Worm (Caenorhabditis elegans): Measurements from ENCODE around the gene Y111B2A.12.

The Y111B2A.12 gene

ce11 chrIII:12638592-12638991 is 29.5 kb downstream of the Y111B2A.12 start:
- TF ChIP-seq fos-1 (tag; optimal IDR thresholded peaks at IDR 0.05): no peak
- TF ChIP-seq mdl-1 (tag; optimal IDR thresholded peaks at IDR 0.05): no peak
- no peak for TF ChIP-seq snpc-4 (tag; optimal IDR thresholded peaks at IDR 0.05)
- no peak for TF ChIP-seq nhr-10 (tag; optimal IDR thresholded peaks at IDR 0.05)
- TF ChIP-seq nhr-23 (tag; optimal IDR thresholded peaks at IDR 0.05): no peak
- TF ChIP-seq ztf-4 (tag; optimal IDR thresholded peaks at IDR 0.05): no peak
- TF ChIP-seq unc-62 (GFP tag; optimal IDR thresholded peaks at IDR 0.05): no peak
- no peak for TF ChIP-seq sem-4 (tag; optimal IDR thresholded peaks at IDR 0.05)
- TF ChIP-seq ztf-11 (tag; optimal IDR thresholded peaks at IDR 0.05): no peak
- TF ChIP-seq zag-1 (tag; optimal IDR thresholded peaks at IDR 0.05): no peak
- TF ChIP-seq alr-1 (tag; optimal IDR thresholded peaks at IDR 0.05): no peak
- TF ChIP-seq lin-13 (GFP tag; optimal IDR thresholded peaks at IDR 0.05): no peak
- TF ChIP-seq nhr-25 (tag; optimal IDR thresholded peaks at IDR 0.05): no peak
- no peak for TF ChIP-seq peb-1 (tag; optimal IDR thresholded peaks at IDR 0.05)

ce11 chrIII:12639214-12639613 is 30.1 kb downstream of the Y111B2A.12 start:
- TF ChIP-seq ceh-16 (tag; optimal IDR thresholded peaks at IDR 0.05) (no peak), nhr-11 (tag; optimal IDR thresholded peaks at IDR 0.05) (no peak), elt-1 (tag; optimal IDR thresholded peaks at IDR 0.05) (no peak), lin-13 (GFP tag; optimal IDR thresholded peaks at IDR 0.05) (no peak), lin-11 (tag; optimal IDR thresholded peaks at IDR 0.05) (no peak), nhr-237 (tag; optimal IDR thresholded peaks at IDR 0.05) (no peak), ceh-82 (tag; optimal IDR thresholded peaks at IDR 0.05) (no peak), ama-1 (optimal IDR thresholded peaks at IDR 0.05) (no peak), unc-39 (tag; optimal IDR thresholded peaks at IDR 0.05) (no peak), skn-1 (tag; optimal IDR thresholded peaks at IDR 0.05) (no peak), elt-3 (tag; optimal IDR thresholded peaks at IDR 0.05) (no peak), alr-1 (tag; optimal IDR thresholded peaks at IDR 0.05) (no peak), F13H6.1 (tag; optimal IDR thresholded peaks at IDR 0.05) (no peak), unc-62 (GFP tag; optimal IDR thresholded peaks at IDR 0.05) (no peak), nhr-25 (tag; optimal IDR thresholded peaks at IDR 0.05) (no peak), fos-1 (tag; optimal IDR thresholded peaks at IDR 0.05) (no peak), peb-1 (tag; optimal IDR thresholded peaks at IDR 0.05) (no peak), lsy-2 (tag; optimal IDR thresholded peaks at IDR 0.05) (no peak), crh-2 (tag; optimal IDR thresholded peaks at IDR 0.05) (no peak), egl-27 (tag; optimal IDR thresholded peaks at IDR 0.05) (no peak)

- TF ChIP-seq ceh-82 (tag; optimal IDR thresholded peaks at IDR 0.05): no peak
- TF ChIP-seq blmp-1 (tag; optimal IDR thresholded peaks at IDR 0.05; ENCODE audit: insufficient read depth): no peak
- no peak for TF ChIP-seq nhr-25 (tag; optimal IDR thresholded peaks at IDR 0.05)
- no peak for TF ChIP-seq F13H6.1 (tag; optimal IDR thresholded peaks at IDR 0.05)
- TF ChIP-seq nhr-21 (tag; optimal IDR thresholded peaks at IDR 0.05): no peak
- TF ChIP-seq egl-27 (tag; optimal IDR thresholded peaks at IDR 0.05): no peak
- no peak for TF ChIP-seq unc-39 (tag; optimal IDR thresholded peaks at IDR 0.05)
- TF ChIP-seq skn-1 (tag; optimal IDR thresholded peaks at IDR 0.05): no peak
- TF ChIP-seq mbf-1 (tag; optimal IDR thresholded peaks at IDR 0.05): no peak
- TF ChIP-seq elt-1 (tag; optimal IDR thresholded peaks at IDR 0.05): no peak
- TF ChIP-seq ceh-16 (tag; optimal IDR thresholded peaks at IDR 0.05): no peak
- TF ChIP-seq nhr-6 (tag; optimal IDR thresholded peaks at IDR 0.05): no peak
- TF ChIP-seq sma-3 (GFP tag; optimal IDR thresholded peaks at IDR 0.05): no peak
- no peak for TF ChIP-seq aly-2 (tag; optimal IDR thresholded peaks at IDR 0.05)
- TF ChIP-seq lin-11 (tag; optimal IDR thresholded peaks at IDR 0.05): no peak
- TF ChIP-seq ztf-11 (tag; optimal IDR thresholded peaks at IDR 0.05): no peak
- no peak for TF ChIP-seq dmd-4 (tag; optimal IDR thresholded peaks at IDR 0.05)
- TF ChIP-seq snpc-4 (tag; optimal IDR thresholded peaks at IDR 0.05): no peak
These were observed 31.4 kb downstream of the Y111B2A.12 start for ce11 chrIII:12640386-12641024.

ce11 chrIII:12642511-12643168 is 33.6 kb downstream of the Y111B2A.12 start:
- no peak for TF ChIP-seq lin-13 (GFP tag; optimal IDR thresholded peaks at IDR 0.05)
- no peak for TF ChIP-seq nhr-237 (tag; optimal IDR thresholded peaks at IDR 0.05)
- TF ChIP-seq skn-1 (tag; optimal IDR thresholded peaks at IDR 0.05): no peak
- TF ChIP-seq mdl-1 (tag; optimal IDR thresholded peaks at IDR 0.05): no peak
- no peak for TF ChIP-seq nhr-25 (tag; optimal IDR thresholded peaks at IDR 0.05)
- TF ChIP-seq sma-9 (GFP tag; optimal IDR thresholded peaks at IDR 0.05): no peak
- TF ChIP-seq sma-9 (tag; optimal IDR thresholded peaks at IDR 0.05): no peak
- no peak for TF ChIP-seq lsy-2 (tag; optimal IDR thresholded peaks at IDR 0.05)
- TF ChIP-seq lin-11 (tag; optimal IDR thresholded peaks at IDR 0.05): no peak
- TF ChIP-seq nhr-21 (tag; optimal IDR thresholded peaks at IDR 0.05): no peak
- TF ChIP-seq unc-55 (GFP tag; optimal IDR thresholded peaks at IDR 0.05): no peak
- TF ChIP-seq ZK546.5 (tag; optimal IDR thresholded peaks at IDR 0.05): no peak
- TF ChIP-seq ceh-16 (tag; optimal IDR thresholded peaks at IDR 0.05): no peak
- TF ChIP-seq R02D3.7 (tag; optimal IDR thresholded peaks at IDR 0.05): no peak
- no peak for TF ChIP-seq nhr-77 (tag; optimal IDR thresholded peaks at IDR 0.05)

Measured in whole organism, L2 larva.